Fruit fly (Drosophila melanogaster): Measurements from ENCODE around the gene Cpr76Bd.

Gene Cpr76Bd

dm6 chr3L:19516547-19516946 is 16.0 kb upstream of the Cpr76Bd start (continued):
- TF ChIP-seq CG3726 (GFP tag; IDR thresholded peaks at IDR 0.05) (peak; percentile 89; the same call in 2 of the 3 replicates), wek (GFP tag; optimal IDR thresholded peaks at IDR 0.05) (peak; percentile 76), H2.0 (GFP tag; IDR thresholded peaks at IDR 0.05) (peak; percentile 93), Dll (GFP tag; IDR thresholded peaks at IDR 0.05; ENCODE audit: partially characterized antibody) (no peak), CG34224 (GFP tag; IDR thresholded peaks at IDR 0.05; ENCODE audit: partially characterized antibody) (no peak), CG31224 (GFP tag; IDR thresholded peaks at IDR 0.05) (peak; percentile 84), CG7963 (GFP tag; IDR thresholded peaks at IDR 0.05; ENCODE audit: partially characterized antibody) (no peak), CG13287 (GFP tag; IDR thresholded peaks at IDR 0.05; ENCODE audit: partially characterized antibody) (peak; percentile 59; the same call in 1 of the 2 replicates), Rx (GFP tag; IDR thresholded peaks at IDR 0.05) (peak; percentile 97), CG4820 (GFP tag; optimal IDR thresholded peaks at IDR 0.05) (peak; percentile 85), CG9437 (GFP tag; optimal IDR thresholded peaks at IDR 0.05) (peak; percentile 45), exex (tag; optimal IDR thresholded peaks at IDR 0.05) (no peak), Usf (GFP tag; optimal IDR thresholded peaks at IDR 0.05) (peak; percentile 70), Hsf (GFP tag; optimal IDR thresholded peaks at IDR 0.05) (peak; percentile 92), Adf1 (GFP tag; IDR thresholded peaks at IDR 0.05) (peak; percentile 41; the same call in 1 of the 2 replicates), CG15479 (GFP tag; optimal IDR thresholded peaks at IDR 0.05) (no peak), CkIIα-i1 (GFP tag; IDR thresholded peaks at IDR 0.05) (0 out of 2 replicates have a peak, but pooled peaks have one; percentile 50), NFAT (GFP tag; IDR thresholded peaks at IDR 0.05) (peak; percentile 97), CG9727 (GFP tag; optimal IDR thresholded peaks at IDR 0.05) (peak; percentile 88), odd (GFP tag; optimal IDR thresholded peaks at IDR 0.05) (peak; percentile 28), grau (tag; optimal IDR thresholded peaks at IDR 0.05) (peak; percentile 73), sug (tag; optimal IDR thresholded peaks at IDR 0.05) (peak; percentile 82), CG16863 (GFP tag; optimal IDR thresholded peaks at IDR 0.05) (peak; percentile 76), sisA (GFP tag; IDR thresholded peaks at IDR 0.05) (peak; percentile 91), CG11456 (GFP tag; IDR thresholded peaks at IDR 0.05) (peak; percentile 99), CG13775 (GFP tag; optimal IDR thresholded peaks at IDR 0.05) (peak; percentile 84), CG7745 (tag; optimal IDR thresholded peaks at IDR 0.05) (no peak), Tbp (GFP tag; optimal IDR thresholded peaks at IDR 0.05) (no peak), maf-S (GFP tag; optimal IDR thresholded peaks at IDR 0.05) (peak; percentile 92), CG7987 (GFP tag; optimal IDR thresholded peaks at IDR 0.05) (peak; percentile 97), CG3847 (GFP tag; IDR thresholded peaks at IDR 0.05) (peak; percentile 90), tx (GFP tag; optimal IDR thresholded peaks at IDR 0.05) (peak; percentile 69), dmrt99B (tag; optimal IDR thresholded peaks at IDR 0.05) (peak; percentile 60), CG7372 (GFP tag; IDR thresholded peaks at IDR 0.05) (peak; percentile 91), CG10366 (GFP tag; IDR thresholded peaks at IDR 0.05) (peak; percentile 91), CG14667 (GFP tag; IDR thresholded peaks at IDR 0.05) (peak; percentile 89), CG11504 (tag; optimal IDR thresholded peaks at IDR 0.05) (peak; percentile 80), Nf-YA (GFP tag; IDR thresholded peaks at IDR 0.05) (peak; percentile 79), CG17802 (tag; optimal IDR thresholded peaks at IDR 0.05) (peak; percentile 92), CG15696 (tag; optimal IDR thresholded peaks at IDR 0.05) (peak; percentile 75), CG9797 (GFP tag; optimal IDR thresholded peaks at IDR 0.05) (no peak), Dek (tag; optimal IDR thresholded peaks at IDR 0.05) (peak; percentile 84), Dip3 (GFP tag; optimal IDR thresholded peaks at IDR 0.05) (peak; percentile 82), nmo (GFP tag; optimal IDR thresholded peaks at IDR 0.05) (peak; percentile 87), CrebB (tag; optimal IDR thresholded peaks at IDR 0.05) (peak; percentile 48), sqz (GFP tag; optimal IDR thresholded peaks at IDR 0.05) (no peak), slp2 (GFP tag; optimal IDR thresholded peaks at IDR 0.05) (peak; percentile 89), tgo (GFP tag; IDR thresholded peaks at IDR 0.05) (peak; percentile 91), CG15601 (tag; optimal IDR thresholded peaks at IDR 0.05) (peak; percentile 80), pzg (GFP tag; optimal IDR thresholded peaks at IDR 0.05) (peak; percentile 15), Abd-B (GFP tag; optimal IDR thresholded peaks at IDR 0.05) (peak; percentile 88)
